Worm (Caenorhabditis elegans): ENCODE measurements around the gene szy-2.

DNA sequence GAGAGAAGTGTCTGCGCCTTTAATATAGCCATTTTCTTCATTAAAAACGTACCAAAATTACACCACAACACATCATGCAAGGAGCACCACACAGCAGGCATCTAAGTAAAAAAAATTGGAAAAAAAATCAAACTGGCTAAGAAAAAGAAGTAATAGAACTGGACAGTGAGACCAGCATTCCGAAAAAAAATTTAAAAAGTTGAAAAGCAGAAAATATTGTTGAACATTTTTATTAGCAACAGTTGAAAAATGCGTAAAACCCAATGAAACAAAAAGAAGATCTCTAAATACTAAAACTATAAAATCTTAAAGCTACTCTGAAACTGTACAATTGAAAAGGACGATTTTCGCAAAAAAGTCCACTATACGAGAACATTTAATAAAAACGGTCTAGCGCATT, 11.0 kb upstream of the szy-2 start, which contains the start of gene Y32H12A.6:
- TF ChIP-seq unc-62 (GFP tag; optimal IDR thresholded peaks at IDR 0.05) (no peak), tbx-2 (tag; optimal IDR thresholded peaks at IDR 0.05) (no peak), ztf-11 (tag; optimal IDR thresholded peaks at IDR 0.05) (no peak), elt-2 (tag; optimal IDR thresholded peaks at IDR 0.05) (no peak), snpc-4 (tag; optimal IDR thresholded peaks at IDR 0.05) (no peak), nhr-12 (tag; optimal IDR thresholded peaks at IDR 0.05) (no peak), lin-39 (tag; optimal IDR thresholded peaks at IDR 0.05) (no peak), egl-5 (tag; optimal IDR thresholded peaks at IDR 0.05) (no peak), fkh-10 (GFP tag; optimal IDR thresholded peaks at IDR 0.05) (no peak), nhr-77 (tag; optimal IDR thresholded peaks at IDR 0.05) (no peak)
